Worm (Caenorhabditis elegans) whole organism, L3 larva: ENCODE measurements around the gene T23E7.2.
A peak's percentile ranks its signal among the peaks of the same experiment; 100 is the strongest.

ENCODE experiments used
- R02D3.7 ChIP-seq: fragments of 150-350 bp; optimal IDR thresholded peaks from 2 replicates; lab custom pipeline; 2014; ENCODE audit warnings: missing biosample characterization, missing genetic modification characterization
- ZK546.5 ChIP-seq: sonication (generic microtip); optimal IDR thresholded peaks from 2 replicates; lab custom pipeline; 2017; ENCODE audit warnings: missing biosample characterization, missing genetic modification characterization
- aly-2 ChIP-seq: fragments of 150-350 bp; optimal IDR thresholded peaks from 2 replicates; lab custom pipeline; 2014; ENCODE audit warnings: missing biosample characterization, missing genetic modification characterization
- ama-1 ChIP-seq: fragments of 150-350 bp; optimal IDR thresholded peaks from 2 replicates; lab custom pipeline; 2018
- ceh-16 ChIP-seq: sonication (generic microtip); optimal IDR thresholded peaks from 2 replicates; lab custom pipeline; 2017; ENCODE audit warnings: missing biosample characterization, missing genetic modification characterization
- ceh-28 ChIP-seq: fragments of 150-350 bp; optimal IDR thresholded peaks from 2 replicates; lab custom pipeline; 2014; ENCODE audit warnings: missing biosample characterization, missing genetic modification reagents, missing genetic modification characterization
- ceh-82 ChIP-seq: fragments of 150-350 bp; optimal IDR thresholded peaks from 2 replicates; lab custom pipeline; 2014; ENCODE audit warnings: missing biosample characterization, missing genetic modification characterization
- ceh-9 ChIP-seq: sonication (generic microtip); optimal IDR thresholded peaks from 2 replicates; lab custom pipeline; 2018; ENCODE audit warnings: missing biosample characterization, missing genetic modification characterization
- daf-12 ChIP-seq: fragments of 150-350 bp; optimal IDR thresholded peaks from 2 replicates; lab custom pipeline; 2014; ENCODE audit warnings: missing biosample characterization, missing genetic modification reagents, missing genetic modification characterization
- egl-27 ChIP-seq: sonication (generic microtip); optimal IDR thresholded peaks from 4 replicates; lab custom pipeline; 2017; ENCODE audit warnings: missing biosample characterization, missing genetic modification reagents, missing genetic modification characterization
- egl-5 ChIP-seq: fragments of 150-350 bp; optimal IDR thresholded peaks from 2 replicates; lab custom pipeline; 2017; ENCODE audit warnings: missing biosample characterization, missing genetic modification reagents, missing genetic modification characterization, inconsistent platforms
- elt-1 ChIP-seq: fragments of 150-350 bp; optimal IDR thresholded peaks from 2 replicates; lab custom pipeline; 2014; ENCODE audit warnings: missing biosample characterization, missing genetic modification characterization
- elt-2 ChIP-seq: sonication (generic microtip); optimal IDR thresholded peaks from 2 replicates; lab custom pipeline; 2016; ENCODE audit warnings: missing genetic modification reagents, mild to moderate bottlenecking, missing genetic modification characterization, missing compliant biosample characterization
- elt-3 ChIP-seq, 3 experiments: fragments of 150-350 bp in 1 of 3; sonication (generic microtip) in 2 of 3; optimal IDR thresholded peaks; 2 replicates in 2 of 3; 4 replicates in 1 of 3; lab custom pipeline; 2014 to 2017; ENCODE audit warnings: missing biosample characterization in 3 of 3, missing genetic modification characterization in 3 of 3
- eor-1 ChIP-seq, 2 experiments: fragments of 150-350 bp; optimal IDR thresholded peaks; 2 replicates each; lab custom pipeline; 2014 to 2018; ENCODE audit warnings: missing biosample characterization in 2 of 2, missing genetic modification characterization in 2 of 2
- fkh-10 ChIP-seq: sonication (generic microtip); optimal IDR thresholded peaks from 2 replicates; lab custom pipeline; 2017; ENCODE audit warnings: missing biosample characterization, missing genetic modification reagents, missing genetic modification characterization
- fkh-2 ChIP-seq: fragments of 150-350 bp; optimal IDR thresholded peaks from 2 replicates; lab custom pipeline; 2014; ENCODE audit warnings: missing biosample characterization, missing genetic modification reagents, missing genetic modification characterization
- fos-1 ChIP-seq: fragments of 150-350 bp; optimal IDR thresholded peaks from 2 replicates; lab custom pipeline; 2014; ENCODE audit warnings: missing biosample characterization, missing genetic modification characterization
- hmg-11 ChIP-seq: sonication (generic microtip); optimal IDR thresholded peaks from 2 replicates; lab custom pipeline; 2016; ENCODE audit warnings: missing genetic modification characterization, missing compliant biosample characterization
- jun-1 ChIP-seq: fragments of 150-350 bp; optimal IDR thresholded peaks from 2 replicates; lab custom pipeline; 2014; ENCODE audit warnings: missing biosample characterization, missing genetic modification reagents, missing genetic modification characterization
- lin-15B ChIP-seq: fragments of 150-350 bp; optimal IDR thresholded peaks from 2 replicates; lab custom pipeline; 2014; ENCODE audit warnings: missing biosample characterization, missing genetic modification characterization
- lin-39 ChIP-seq: fragments of 150-350 bp; optimal IDR thresholded peaks from 2 replicates; lab custom pipeline; 2018; ENCODE audit warnings: missing biosample characterization, missing genetic modification reagents, missing genetic modification characterization
- lsy-12 ChIP-seq: sonication (generic microtip); optimal IDR thresholded peaks from 2 replicates; lab custom pipeline; 2016; ENCODE audit warnings: mild to moderate bottlenecking, missing genetic modification characterization, missing compliant biosample characterization
- mdl-1 ChIP-seq: fragments of 150-350 bp; optimal IDR thresholded peaks from 2 replicates; lab custom pipeline; 2014; ENCODE audit warnings: missing biosample characterization, missing genetic modification characterization
- mml-1 ChIP-seq: fragments of 150-350 bp; sonication (generic microtip); optimal IDR thresholded peaks from 3 replicates; lab custom pipeline; 2014; ENCODE audit warnings: missing biosample characterization, missing genetic modification characterization
- nfya-1 ChIP-seq: sonication (generic microtip); optimal IDR thresholded peaks from 2 replicates; lab custom pipeline; 2017; ENCODE audit warnings: missing genetic modification characterization, mild to moderate bottlenecking, missing compliant biosample characterization, antibody characterized with exemption, moderate library complexity; ENCODE audit not compliant: insufficient read depth
- nhr-11 ChIP-seq: fragments of 150-350 bp; optimal IDR thresholded peaks from 2 replicates; lab custom pipeline; 2014; ENCODE audit warnings: missing biosample characterization, missing genetic modification characterization
- nhr-12 ChIP-seq: fragments of 150-350 bp; optimal IDR thresholded peaks from 2 replicates; lab custom pipeline; 2014; ENCODE audit warnings: missing biosample characterization, missing genetic modification characterization
- nhr-23 ChIP-seq: fragments of 150-350 bp; optimal IDR thresholded peaks from 2 replicates; lab custom pipeline; 2014; ENCODE audit warnings: missing biosample characterization, missing genetic modification reagents, missing genetic modification characterization
- nhr-237 ChIP-seq: fragments of 150-350 bp; optimal IDR thresholded peaks from 2 replicates; lab custom pipeline; 2014; ENCODE audit warnings: missing biosample characterization, missing genetic modification characterization
- nhr-25 ChIP-seq: sonication (generic microtip); optimal IDR thresholded peaks from 2 replicates; lab custom pipeline; 2017; ENCODE audit warnings: missing biosample characterization, missing genetic modification characterization
- nhr-28 ChIP-seq: fragments of 150-350 bp; optimal IDR thresholded peaks from 2 replicates; lab custom pipeline; 2014; ENCODE audit warnings: missing biosample characterization, missing genetic modification characterization
- nhr-43 ChIP-seq: sonication (generic microtip); optimal IDR thresholded peaks from 2 replicates; lab custom pipeline; 2016; ENCODE audit warnings: mild to moderate bottlenecking, missing genetic modification characterization, missing compliant biosample characterization; ENCODE audit not compliant: poor library complexity, severe bottlenecking
- nhr-67 ChIP-seq: fragments of 150-350 bp; optimal IDR thresholded peaks from 2 replicates; lab custom pipeline; 2014; ENCODE audit warnings: missing biosample characterization, missing genetic modification characterization
- nhr-76 ChIP-seq: fragments of 150-350 bp; sonication (generic microtip); optimal IDR thresholded peaks from 5 replicates; lab custom pipeline; 2014; ENCODE audit warnings: missing biosample characterization, missing genetic modification characterization
- nhr-77 ChIP-seq: fragments of 150-350 bp; optimal IDR thresholded peaks from 2 replicates; lab custom pipeline; 2014; ENCODE audit warnings: missing biosample characterization, missing genetic modification characterization
- pha-4 ChIP-seq: fragments of 150-350 bp; optimal IDR thresholded peaks from 2 replicates; lab custom pipeline; 2014; ENCODE audit warnings: missing biosample characterization, missing genetic modification reagents, missing genetic modification characterization
- pqm-1 ChIP-seq: fragments of 150-350 bp; optimal IDR thresholded peaks from 2 replicates; lab custom pipeline; 2017; ENCODE audit warnings: missing biosample characterization, missing genetic modification characterization, inconsistent platforms
- sea-2 ChIP-seq: fragments of 150-350 bp; sonication (generic microtip); optimal IDR thresholded peaks from 4 replicates; lab custom pipeline; 2014; ENCODE audit warnings: missing biosample characterization, missing genetic modification reagents, missing genetic modification characterization
- skn-1 ChIP-seq: fragments of 150-350 bp; optimal IDR thresholded peaks from 2 replicates; lab custom pipeline; 2014; ENCODE audit warnings: missing biosample characterization, missing genetic modification characterization
- snpc-4 ChIP-seq: fragments of 150-350 bp; optimal IDR thresholded peaks from 2 replicates; lab custom pipeline; 2014; ENCODE audit warnings: missing biosample characterization, missing genetic modification characterization
- tbx-2 ChIP-seq: sonication (generic microtip); optimal IDR thresholded peaks from 2 replicates; lab custom pipeline; 2016; ENCODE audit warnings: mild to moderate bottlenecking, missing genetic modification characterization, missing compliant biosample characterization
- unc-39 ChIP-seq: sonication (generic microtip); optimal IDR thresholded peaks from 4 replicates; lab custom pipeline; 2017; ENCODE audit warnings: missing biosample characterization, missing genetic modification characterization
- unc-62 ChIP-seq: fragments of 150-350 bp; sonication (generic microtip); optimal IDR thresholded peaks from 4 replicates; lab custom pipeline; 2014; ENCODE audit warnings: missing biosample characterization, missing genetic modification reagents, missing genetic modification characterization
- zag-1 ChIP-seq: fragments of 150-350 bp; optimal IDR thresholded peaks from 2 replicates; lab custom pipeline; 2014; ENCODE audit warnings: missing biosample characterization, missing genetic modification characterization
- ztf-11 ChIP-seq: fragments of 150-350 bp; optimal IDR thresholded peaks from 2 replicates; lab custom pipeline; 2014; ENCODE audit warnings: missing biosample characterization, missing genetic modification characterization
- ztf-4 ChIP-seq: fragments of 150-350 bp; optimal IDR thresholded peaks from 2 replicates; lab custom pipeline; 2014; ENCODE audit warnings: missing biosample characterization, missing genetic modification characterization

Gene T23E7.2

DNA sequence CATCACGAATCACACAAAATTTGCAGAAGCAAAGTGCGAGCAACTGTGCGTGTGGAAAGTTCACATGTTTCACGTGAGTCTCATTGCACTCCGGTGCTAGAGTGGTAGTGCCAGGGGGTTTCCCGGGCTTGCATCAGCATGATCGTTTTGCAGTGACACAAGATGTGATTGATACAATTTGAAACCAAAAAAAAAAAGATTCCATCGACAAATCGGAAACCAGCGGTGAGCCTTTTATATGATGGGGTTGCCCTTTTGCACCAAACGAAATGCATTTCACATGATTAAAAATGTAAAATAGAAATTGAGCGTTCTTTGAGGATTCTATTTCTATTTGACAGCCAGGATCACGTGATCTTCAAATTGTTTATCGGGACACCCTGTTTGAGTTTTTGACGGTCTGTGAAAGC lies 34.5 kb upstream of the T23E7.2 start:
- TF ChIP-seq pqm-1 (tag; lab: Kevin White, UChicago) (peak; percentile 67), pha-4 (tag; lab: Kevin White, UChicago) (peak; percentile 62), nhr-23 (no peak), egl-27 (tag; lab: Kevin White, UChicago) (no peak), mml-1 (peak; percentile 35), nfya-1 (tag; lab: Kevin White, UChicago) (peak; percentile 5), mdl-1 (tag; lab: Kevin White, UChicago) (peak; percentile 31), elt-2 (tag; lab: Kevin White, UChicago) (peak; percentile 69), nhr-43 (peak; percentile 23)

DNA sequence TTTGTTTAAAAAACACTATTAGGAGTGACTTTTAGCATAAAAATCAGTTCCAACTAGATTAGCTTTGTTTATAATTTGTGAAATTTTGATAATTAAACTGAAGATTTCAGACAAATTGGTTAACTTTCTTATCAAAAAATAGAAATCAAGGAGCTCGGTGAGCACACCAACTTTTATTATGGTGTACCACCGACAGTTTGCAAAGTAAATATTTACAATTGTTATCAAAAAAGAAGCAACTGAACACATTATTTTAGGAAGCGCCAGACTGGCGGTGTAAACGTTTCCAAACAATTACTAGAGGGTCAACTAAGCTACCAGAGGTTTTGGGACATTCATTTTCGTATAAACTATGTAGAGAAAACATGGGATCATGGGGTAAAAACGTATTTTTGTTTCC lies 33.3 kb upstream of the T23E7.2 start:
- TF ChIP-seq elt-2 (tag; lab: Kevin White, UChicago): peak; percentile 30
- TF ChIP-seq daf-12: no peak
- TF ChIP-seq sea-2 (GFP tag; lab: Kevin White, UChicago): no peak
- peak; percentile 91 for TF ChIP-seq pha-4 (tag; lab: Kevin White, UChicago)
- TF ChIP-seq unc-62 (GFP tag; lab: Kevin White, UChicago): no peak

DNA sequence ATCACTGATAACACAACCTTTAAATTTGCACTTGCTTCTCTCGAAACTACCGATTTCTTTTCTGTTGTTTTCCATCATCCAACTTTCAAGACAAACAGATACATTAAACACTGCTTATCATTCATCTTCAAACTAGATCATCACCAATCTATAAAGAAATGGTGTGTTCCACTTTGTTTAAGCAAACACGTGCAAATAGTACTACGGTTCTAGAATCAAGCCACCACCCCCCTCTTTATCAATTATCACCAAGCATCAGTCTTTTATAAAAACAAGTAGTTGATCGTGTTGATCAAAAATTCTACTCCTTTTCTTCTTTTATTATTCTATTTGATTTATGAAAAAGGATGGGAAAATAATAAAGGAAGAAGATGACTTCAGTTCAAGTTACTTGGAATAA lies 32.4 kb upstream of the T23E7.2 start:
- no peak for TF ChIP-seq elt-1 (tag; lab: Kevin White, UChicago)
- no peak for TF ChIP-seq nhr-77 (tag; lab: Kevin White, UChicago)
- TF ChIP-seq eor-1 (tag; optimal IDR thresholded peaks at IDR 0.05; lab: Kevin White, UChicago): no peak
- no peak for TF ChIP-seq ceh-9 (tag; lab: Kevin White, UChicago)
- no peak for TF ChIP-seq ztf-11 (tag; lab: Kevin White, UChicago)
- TF ChIP-seq nhr-67 (tag; lab: Kevin White, UChicago): no peak
- TF ChIP-seq hmg-11 (tag; lab: Kevin White, UChicago): no peak
- no peak for TF ChIP-seq ama-1 (lab: Kevin White, UChicago)
- TF ChIP-seq nhr-28: no peak
- no peak for TF ChIP-seq fkh-10 (GFP tag; lab: Kevin White, UChicago)
- no peak for TF ChIP-seq nhr-11 (tag; lab: Kevin White, UChicago)
- no peak for TF ChIP-seq nhr-76 (tag; lab: Kevin White, UChicago)
- no peak for TF ChIP-seq nhr-25 (tag; lab: Kevin White, UChicago)
- TF ChIP-seq elt-2 (tag; lab: Kevin White, UChicago): peak; percentile 39
- no peak for TF ChIP-seq elt-3 (tag; optimal IDR thresholded peaks at IDR 0.05; lab: Kevin White, UChicago)
- TF ChIP-seq egl-5 (tag; lab: Kevin White, UChicago): no peak
- TF ChIP-seq nhr-12 (tag; lab: Kevin White, UChicago): no peak
- no peak for TF ChIP-seq ceh-28 (tag; lab: Kevin White, UChicago)
- TF ChIP-seq aly-2 (tag; lab: Kevin White, UChicago): no peak
- TF ChIP-seq R02D3.7 (tag; lab: Kevin White, UChicago): no peak
- peak; percentile 25 for TF ChIP-seq pha-4 (tag; lab: Kevin White, UChicago)
- TF ChIP-seq mdl-1 (tag; lab: Kevin White, UChicago): no peak
- no peak for TF ChIP-seq lsy-12
- no peak for TF ChIP-seq fkh-2 (tag; lab: Kevin White, UChicago)
- TF ChIP-seq skn-1 (tag; lab: Kevin White, UChicago): no peak
- no peak for TF ChIP-seq ceh-82
- no peak for TF ChIP-seq mml-1
- no peak for TF ChIP-seq sea-2 (GFP tag; lab: Kevin White, UChicago)
- TF ChIP-seq daf-12: no peak
- no peak for TF ChIP-seq snpc-4 (tag; lab: Kevin White, UChicago)
- TF ChIP-seq fos-1 (tag; lab: Kevin White, UChicago): no peak
- TF ChIP-seq ZK546.5 (tag; lab: Kevin White, UChicago): no peak
- no peak for TF ChIP-seq lin-15B (tag; lab: Kevin White, UChicago)
- TF ChIP-seq ceh-16 (tag; lab: Kevin White, UChicago): no peak
- TF ChIP-seq nfya-1 (tag; lab: Kevin White, UChicago): peak; percentile 25
- peak; percentile 7 for TF ChIP-seq pqm-1 (tag; lab: Kevin White, UChicago)
- peak; percentile 81 for TF ChIP-seq nhr-43
- no peak for TF ChIP-seq unc-62 (GFP tag; lab: Kevin White, UChicago)
- TF ChIP-seq lin-39 (tag; lab: Kevin White, UChicago): no peak
- TF ChIP-seq tbx-2 (tag; lab: Kevin White, UChicago): no peak
- no peak for TF ChIP-seq unc-39 (tag; lab: Kevin White, UChicago)
- TF ChIP-seq nhr-23: peak; percentile 71
- no peak for TF ChIP-seq jun-1
- TF ChIP-seq ztf-4 (tag; lab: Kevin White, UChicago): no peak
- TF ChIP-seq nhr-237: no peak
- TF ChIP-seq egl-27 (tag; lab: Kevin White, UChicago): no peak
- TF ChIP-seq zag-1 (tag; lab: Kevin White, UChicago): no peak
- TF ChIP-seq, all 47 proteins: peak for 6
